Worm (Caenorhabditis elegans): ENCODE data around the gene F53F1.3.

The F53F1.3 gene

ce11 chrV:13387472-13387871 lies 20.6 kb upstream of the F53F1.3 start:
- TF ChIP-seq elt-3 (tag; optimal IDR thresholded peaks at IDR 0.05) (no peak), flh-1 (GFP tag; optimal IDR thresholded peaks at IDR 0.05) (no peak), unc-62 (GFP tag; optimal IDR thresholded peaks at IDR 0.05) (no peak), zip-8 (tag; optimal IDR thresholded peaks at IDR 0.05) (no peak), nhr-237 (tag; optimal IDR thresholded peaks at IDR 0.05) (no peak), tbx-8 (GFP tag; optimal IDR thresholded peaks at IDR 0.05) (no peak), ceh-43 (GFP tag; optimal IDR thresholded peaks at IDR 0.05) (no peak), cnd-1 (tag; optimal IDR thresholded peaks at IDR 0.05) (no peak), mab-5 (tag; optimal IDR thresholded peaks at IDR 0.05) (no peak), ham-2 (GFP tag; optimal IDR thresholded peaks at IDR 0.05) (no peak), nhr-12 (tag; optimal IDR thresholded peaks at IDR 0.05) (no peak)

- TF ChIP-seq flh-1 (GFP tag; optimal IDR thresholded peaks at IDR 0.05) (no peak), cnd-1 (tag; optimal IDR thresholded peaks at IDR 0.05) (no peak), nhr-2 (tag; optimal IDR thresholded peaks at IDR 0.05) (no peak), lsy-2 (tag; optimal IDR thresholded peaks at IDR 0.05) (no peak), sem-2 (GFP tag; optimal IDR thresholded peaks at IDR 0.05) (no peak), snpc-4 (tag; optimal IDR thresholded peaks at IDR 0.05) (no peak), ham-2 (GFP tag; optimal IDR thresholded peaks at IDR 0.05) (no peak), mab-5 (tag; optimal IDR thresholded peaks at IDR 0.05) (no peak), nhr-28 (tag; optimal IDR thresholded peaks at IDR 0.05) (no peak), ztf-11 (tag; optimal IDR thresholded peaks at IDR 0.05) (no peak), pha-4 (tag; optimal IDR thresholded peaks at IDR 0.05) (no peak)
Observed at ce11 chrV:13388961-13389360, 19.1 kb upstream of the F53F1.3 start.

ce11 chrV:13389454-13389853 lies 18.6 kb upstream of the F53F1.3 start:
- TF ChIP-seq elt-1 (tag; optimal IDR thresholded peaks at IDR 0.05; ENCODE audit: borderline replicate concordance, insufficient read depth) (peak; percentile 78), ces-1 (GFP tag; optimal IDR thresholded peaks at IDR 0.05) (no peak)

- TF ChIP-seq ceh-83 (GFP tag; optimal IDR thresholded peaks at IDR 0.05) (no peak), snpc-4 (tag; optimal IDR thresholded peaks at IDR 0.05) (no peak), ceh-43 (GFP tag; optimal IDR thresholded peaks at IDR 0.05) (no peak), mls-2 (tag; optimal IDR thresholded peaks at IDR 0.05) (no peak), ham-2 (GFP tag; optimal IDR thresholded peaks at IDR 0.05) (peak; percentile 22), elt-3 (tag; optimal IDR thresholded peaks at IDR 0.05) (no peak), ztf-11 (tag; optimal IDR thresholded peaks at IDR 0.05) (no peak), blmp-1 (tag; optimal IDR thresholded peaks at IDR 0.05) (no peak), bed-3 (GFP tag; optimal IDR thresholded peaks at IDR 0.05) (no peak), ces-1 (GFP tag; optimal IDR thresholded peaks at IDR 0.05) (no peak), lsy-2 (tag; optimal IDR thresholded peaks at IDR 0.05) (peak; percentile 16), ceh-39 (tag; optimal IDR thresholded peaks at IDR 0.05) (no peak), lin-32 (GFP tag; optimal IDR thresholded peaks at IDR 0.05) (no peak), sem-2 (GFP tag; optimal IDR thresholded peaks at IDR 0.05) (no peak)
Observed at ce11 chrV:13390936-13391335, 17.1 kb upstream of the F53F1.3 start.

- peak; percentile 97 for TF ChIP-seq ces-1 (GFP tag; optimal IDR thresholded peaks at IDR 0.05)
- TF ChIP-seq M03D4.4 (tag; optimal IDR thresholded peaks at IDR 0.05): no peak
- TF ChIP-seq lin-32 (GFP tag; optimal IDR thresholded peaks at IDR 0.05): no peak
- no peak for TF ChIP-seq elt-3 (tag; optimal IDR thresholded peaks at IDR 0.05)
- no peak for TF ChIP-seq nhr-2 (tag; optimal IDR thresholded peaks at IDR 0.05)
- no peak for TF ChIP-seq drap-1 (GFP tag; optimal IDR thresholded peaks at IDR 0.05)
- TF ChIP-seq cnd-1 (tag; optimal IDR thresholded peaks at IDR 0.05): no peak
- TF ChIP-seq snpc-4 (tag; optimal IDR thresholded peaks at IDR 0.05): no peak
- TF ChIP-seq ztf-11 (tag; optimal IDR thresholded peaks at IDR 0.05): no peak
- TF ChIP-seq mab-5 (tag; optimal IDR thresholded peaks at IDR 0.05): no peak
- TF ChIP-seq nhr-28 (tag; optimal IDR thresholded peaks at IDR 0.05): no peak
- no peak for TF ChIP-seq mep-1 (tag; optimal IDR thresholded peaks at IDR 0.05)
- TF ChIP-seq sem-2 (GFP tag; optimal IDR thresholded peaks at IDR 0.05): no peak
- no peak for TF ChIP-seq nhr-237 (tag; optimal IDR thresholded peaks at IDR 0.05)
- TF ChIP-seq nhr-12 (tag; optimal IDR thresholded peaks at IDR 0.05): no peak
- TF ChIP-seq bed-3 (GFP tag; optimal IDR thresholded peaks at IDR 0.05): no peak
- TF ChIP-seq unc-120 (tag; optimal IDR thresholded peaks at IDR 0.05; ENCODE audit: poor library complexity, severe bottlenecking): peak; percentile 26
- TF ChIP-seq lsy-2 (tag; optimal IDR thresholded peaks at IDR 0.05): no peak
- no peak for TF ChIP-seq ceh-83 (GFP tag; optimal IDR thresholded peaks at IDR 0.05)
- peak; percentile 88 for TF ChIP-seq blmp-1 (tag; optimal IDR thresholded peaks at IDR 0.05)
- no peak for TF ChIP-seq nhr-76 (tag; optimal IDR thresholded peaks at IDR 0.05)
- no peak for TF ChIP-seq tbx-8 (GFP tag; optimal IDR thresholded peaks at IDR 0.05)
- TF ChIP-seq hlh-1 (tag; optimal IDR thresholded peaks at IDR 0.05): no peak
- TF ChIP-seq flh-1 (GFP tag; optimal IDR thresholded peaks at IDR 0.05): no peak
Observed at ce11 chrV:13391378-13392258, 16.4 kb upstream of the F53F1.3 start, which contains the start of gene somi-1. somi-1 (minus strand) TSS chrV:13391395.
